Worm (Caenorhabditis elegans): ENCODE results near the gene vgln-1.

- no peak for TF ChIP-seq snpc-4 (GFP tag; optimal IDR thresholded peaks at IDR 0.05)
- no peak for TF ChIP-seq snpc-4 (tag; optimal IDR thresholded peaks at IDR 0.05)
- no peak for TF ChIP-seq ama-1 (optimal IDR thresholded peaks at IDR 0.05)
- no peak for TF ChIP-seq ama-1 (GFP tag; optimal IDR thresholded peaks at IDR 0.05)
- no peak for TF ChIP-seq madf-8 (GFP tag; conservative IDR thresholded peaks at IDR 0.05)
- TF ChIP-seq tbp1 (GFP tag; optimal IDR thresholded peaks at IDR 0.05): no peak
- no peak for TF ChIP-seq D2030.7 (GFP tag; IDR thresholded peaks at IDR 0.05)
- TF ChIP-seq F49E8.2 (tag; optimal IDR thresholded peaks at IDR 0.05; ENCODE audit: insufficient read depth): no peak
- TF ChIP-seq pha-4 (tag; optimal IDR thresholded peaks at IDR 0.05): no peak
- no peak for TF ChIP-seq unc-62 (GFP tag; optimal IDR thresholded peaks at IDR 0.05)
- no peak for TF ChIP-seq ztf-22 (GFP tag; optimal IDR thresholded peaks at IDR 0.05)
- no peak for TF ChIP-seq nhr-80 (tag; optimal IDR thresholded peaks at IDR 0.05)
- no peak for TF ChIP-seq chd-7 (tag; optimal IDR thresholded peaks at IDR 0.05)
Measured at ce11 chrII:9855620-9856019, 35.3 kb downstream of the vgln-1 start, which contains the start of gene chil-4.

Measured in whole organism, young adult.